Worm (Caenorhabditis elegans) whole organism, L1 larva: ENCODE results near the gene C29F9.5.

Experiments
- ceh-8 ChIP-seq: fragments of 200-800 bp; sonication (Bioruptor generic); optimal IDR thresholded peaks from 2 replicates; lab custom pipeline; 2018; ENCODE audit warnings: mild to moderate bottlenecking, missing genetic modification characterization, moderate library complexity, missing compliant biosample characterization
- ceh-82 ChIP-seq, 3 experiments: fragments of 150-350 bp in 1 of 3; sonication (generic microtip) in 2 of 3; optimal IDR thresholded peaks; 2 replicates each; lab custom pipeline; 2014 to 2017; ENCODE audit warnings: missing biosample characterization in 3 of 3, missing genetic modification characterization in 3 of 3
- elt-3 ChIP-seq, 6 experiments: fragments of 150-350 bp in 1 of 6; sonication (generic microtip); optimal IDR thresholded peaks; 2 replicates each; lab custom pipeline; 2017 to 2018; ENCODE audit warnings: missing biosample characterization in 6 of 6, missing genetic modification characterization in 6 of 6, inconsistent platforms in 1 of 6
- fkh-10 ChIP-seq: sonication (generic microtip); optimal IDR thresholded peaks from 2 replicates; lab custom pipeline; 2017; ENCODE audit warnings: missing biosample characterization, missing genetic modification reagents, missing genetic modification characterization
- fos-1 ChIP-seq: fragments of 150-350 bp; optimal IDR thresholded peaks from 2 replicates; lab custom pipeline; 2014; ENCODE audit warnings: missing biosample characterization, missing genetic modification characterization
- lin-35 ChIP-seq, 2 experiments: fragments of 150-350 bp; optimal IDR thresholded peaks; 2 replicates each; lab custom pipeline; 2014; ENCODE audit warnings: missing biosample characterization in 2 of 2, missing genetic modification characterization in 2 of 2, missing genetic modification reagents in 2 of 2
- mep-1 ChIP-seq: fragments of 150-350 bp; optimal IDR thresholded peaks from 2 replicates; lab custom pipeline; 2014; ENCODE audit warnings: missing biosample characterization, missing genetic modification characterization
- nhr-12 ChIP-seq: sonication (generic microtip); optimal IDR thresholded peaks from 2 replicates; lab custom pipeline; 2017; ENCODE audit warnings: missing biosample characterization, missing genetic modification characterization
- nhr-76 ChIP-seq: sonication (generic microtip); optimal IDR thresholded peaks from 2 replicates; lab custom pipeline; 2017; ENCODE audit warnings: missing biosample characterization, missing genetic modification characterization
- skn-1 ChIP-seq: fragments of 150-350 bp; optimal IDR thresholded peaks from 2 replicates; lab custom pipeline; 2014; ENCODE audit warnings: missing biosample characterization, missing genetic modification characterization
- unc-130 ChIP-seq: fragments of 150-350 bp; optimal IDR thresholded peaks from 2 replicates; lab custom pipeline; 2017; ENCODE audit warnings: missing biosample characterization, missing genetic modification characterization, inconsistent platforms
- unc-30 ChIP-seq: sonication (generic microtip); optimal IDR thresholded peaks from 2 replicates; lab custom pipeline; 2017; ENCODE audit warnings: missing biosample characterization, missing genetic modification characterization
- zag-1 ChIP-seq: fragments of 150-350 bp; optimal IDR thresholded peaks from 2 replicates; lab custom pipeline; 2014; ENCODE audit warnings: missing biosample characterization, missing genetic modification characterization

ce11 chrIII:124478-124877, 7.2 kb downstream of the C29F9.5 start, which contains the start of gene pals-23:
- TF ChIP-seq fkh-10 (GFP tag; lab: Kevin White, UChicago) (no peak), unc-130 (tag; lab: Kevin White, UChicago) (no peak), ceh-8 (no peak), nhr-76 (tag; lab: Kevin White, UChicago) (no peak), mep-1 (tag; lab: Kevin White, UChicago) (no peak), elt-3 (tag; optimal IDR thresholded peaks at IDR 0.05; lab: Kevin White, UChicago) (no peak), lin-35 (GFP tag; optimal IDR thresholded peaks at IDR 0.05; lab: Kevin White, UChicago) (no peak), ceh-82 (tag; optimal IDR thresholded peaks at IDR 0.05; lab: Kevin White, UChicago) (no peak), unc-30 (tag; lab: Kevin White, UChicago) (no peak), fos-1 (tag; lab: Kevin White, UChicago) (no peak), zag-1 (tag; lab: Kevin White, UChicago) (no peak), nhr-12 (tag; lab: Kevin White, UChicago) (no peak), skn-1 (tag; lab: Kevin White, UChicago) (no peak)
